Worm (Caenorhabditis elegans) whole organism, late embryonic: ENCODE data around the gene C06G1.1.

ENCODE experiments used
- C08G9.2 ChIP-seq: sonication (generic microtip); optimal IDR thresholded peaks from 2 replicates; lab custom pipeline; 2016; ENCODE audit warnings: mild to moderate bottlenecking, missing genetic modification characterization, moderate library complexity, missing compliant biosample characterization
- che-1 ChIP-seq: sonication (generic microtip); optimal IDR thresholded peaks from 2 replicates; lab custom pipeline; 2016; ENCODE audit warnings: mild to moderate bottlenecking, missing genetic modification characterization, missing compliant biosample characterization
- dve-1 ChIP-seq: sonication (generic microtip); optimal IDR thresholded peaks from 2 replicates; lab custom pipeline; 2017; ENCODE audit warnings: antibody characterized with exemption, mild to moderate bottlenecking, missing genetic modification characterization, missing compliant biosample characterization
- hlh-8 ChIP-seq: sonication (generic microtip); optimal IDR thresholded peaks from 2 replicates; lab custom pipeline; 2016; ENCODE audit warnings: missing genotype, missing genetic modification characterization, missing compliant biosample characterization
- lim-6 ChIP-seq: sonication (generic microtip); optimal IDR thresholded peaks from 2 replicates; lab custom pipeline; 2016; ENCODE audit warnings: missing genetic modification characterization, missing compliant biosample characterization
- nfya-1 ChIP-seq: sonication (generic microtip); optimal IDR thresholded peaks from 2 replicates; lab custom pipeline; 2017; ENCODE audit warnings: missing genetic modification characterization, mild to moderate bottlenecking, missing compliant biosample characterization, antibody characterized with exemption, moderate library complexity

DNA sequence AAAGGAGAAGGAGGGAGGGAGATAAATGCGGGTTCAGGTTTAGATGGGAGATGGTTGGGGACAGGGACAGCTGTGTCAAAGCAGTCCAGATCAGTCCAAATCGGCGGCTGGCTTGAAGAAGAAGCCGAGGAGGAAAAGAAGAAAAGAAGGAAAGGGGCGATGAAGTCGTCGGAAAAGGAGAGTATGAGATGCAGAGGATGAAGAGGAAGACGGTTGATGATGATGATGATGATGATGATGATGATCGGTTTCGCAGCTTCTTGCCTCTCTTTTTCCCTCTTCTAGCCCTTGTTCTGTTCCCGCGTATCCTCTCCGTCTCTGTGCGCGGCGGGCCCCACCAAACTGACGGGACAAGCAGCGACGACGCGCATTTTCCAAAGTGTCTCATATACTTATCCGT is 6.3 kb upstream of the C06G1.1 start:
- no peak for TF ChIP-seq lim-6 (tag; lab: Kevin White, UChicago)
- TF ChIP-seq hlh-8 (tag; lab: Kevin White, UChicago): no peak
- TF ChIP-seq che-1 (tag; lab: Kevin White, UChicago): no peak
- no peak for TF ChIP-seq dve-1 (tag; lab: Kevin White, UChicago)
- TF ChIP-seq nfya-1 (tag; lab: Kevin White, UChicago): no peak
- no peak for TF ChIP-seq C08G9.2 (tag; lab: Kevin White, UChicago)
